Fruit fly (Drosophila melanogaster) whole organism: ENCODE measurements around the gene schuy.

Experiments
- CG8478 ChIP-seq: fragments of >200 bp; optimal IDR thresholded peaks from 2 replicates; lab custom pipeline; 2018; ENCODE audit warnings: inconsistent platforms
- Dll ChIP-seq: fragments of >200 bp; optimal IDR thresholded peaks from 2 replicates; lab custom pipeline; 2017
- EcR ChIP-seq, 2 experiments: fragments of >200 bp; optimal IDR thresholded peaks; 2 replicates each; lab custom pipeline; 2017; ENCODE audit warnings: missing biosample characterization in 2 of 2, missing genetic modification characterization in 2 of 2, missing genetic modification reagents in 2 of 2
- pan ChIP-seq: fragments of >200 bp; optimal IDR thresholded peaks from 2 replicates; lab custom pipeline; 2017
- psq ChIP-seq: fragments of >200 bp; optimal IDR thresholded peaks from 2 replicates; lab custom pipeline; 2017
- usp ChIP-seq: fragments of >200 bp; optimal IDR thresholded peaks from 2 replicates; lab custom pipeline; 2017; ENCODE audit warnings: missing biosample characterization, missing genetic modification characterization, mixed read lengths

dm6 chr3L:19985768-19986167, at the start of gene schuy, which contains the start of gene hale:
- no peak for TF ChIP-seq psq
- TF ChIP-seq pan (lab: Kevin White, UChicago) = no peak
- no peak for TF ChIP-seq EcR (GFP tag; optimal IDR thresholded peaks at IDR 0.05; lab: Kevin White, UChicago)
- no peak for TF ChIP-seq CG8478 (lab: Kevin White, UChicago)
- TF ChIP-seq usp (GFP tag; lab: Kevin White, UChicago) = no peak
- no peak for TF ChIP-seq Dll (lab: Kevin White, UChicago)
